Worm (Caenorhabditis elegans) whole organism, L3 larva: ENCODE data around the gene str-130.

ENCODE experiments used
- ama-1 ChIP-seq: fragments of 150-350 bp; optimal IDR thresholded peaks from 2 replicates; lab custom pipeline; 2018
- mml-1 ChIP-seq: fragments of 150-350 bp; sonication (generic microtip); optimal IDR thresholded peaks from 3 replicates; lab custom pipeline; 2014; ENCODE audit warnings: missing biosample characterization, missing genetic modification characterization
- nhr-11 ChIP-seq: fragments of 150-350 bp; optimal IDR thresholded peaks from 2 replicates; lab custom pipeline; 2014; ENCODE audit warnings: missing biosample characterization, missing genetic modification characterization
- nhr-77 ChIP-seq: fragments of 150-350 bp; optimal IDR thresholded peaks from 2 replicates; lab custom pipeline; 2014; ENCODE audit warnings: missing biosample characterization, missing genetic modification characterization
- tbx-2 ChIP-seq: sonication (generic microtip); optimal IDR thresholded peaks from 2 replicates; lab custom pipeline; 2016; ENCODE audit warnings: mild to moderate bottlenecking, missing genetic modification characterization, missing compliant biosample characterization
- unc-62 ChIP-seq: fragments of 150-350 bp; sonication (generic microtip); optimal IDR thresholded peaks from 4 replicates; lab custom pipeline; 2014; ENCODE audit warnings: missing biosample characterization, missing genetic modification reagents, missing genetic modification characterization
- zag-1 ChIP-seq: fragments of 150-350 bp; optimal IDR thresholded peaks from 2 replicates; lab custom pipeline; 2014; ENCODE audit warnings: missing biosample characterization, missing genetic modification characterization

- no peak for TF ChIP-seq zag-1 (tag; lab: Kevin White, UChicago)
- no peak for TF ChIP-seq unc-62 (GFP tag; lab: Kevin White, UChicago)
- TF ChIP-seq mml-1, result no peak
- TF ChIP-seq ama-1 (lab: Kevin White, UChicago), result no peak
- TF ChIP-seq tbx-2 (tag; lab: Kevin White, UChicago), result no peak
- no peak for TF ChIP-seq nhr-77
- no peak for TF ChIP-seq nhr-11 (tag; lab: Kevin White, UChicago)
These were observed 39.2 kb upstream of the str-130 start for ce11 chrV:8129719-8130118.
